Worm (Caenorhabditis elegans) whole organism, early embryonic: ENCODE data around the gene ptc-3.

ENCODE experiments used
- B0310.2 ChIP-seq: sonication (generic microtip); optimal IDR thresholded peaks from 2 replicates; lab custom pipeline; 2016; ENCODE audit warnings: mild to moderate bottlenecking, missing genetic modification characterization, missing compliant biosample characterization
- F13C5.2 ChIP-seq: sonication (generic microtip); optimal IDR thresholded peaks from 2 replicates; lab custom pipeline; 2017; ENCODE audit warnings: mild to moderate bottlenecking, missing genetic modification characterization, inconsistent platforms, missing compliant biosample characterization
- ama-1 ChIP-seq: fragments of 150-350 bp; optimal IDR thresholded peaks from 2 replicates; lab custom pipeline; 2014
- flt-1 ChIP-seq: fragments of 200-800 bp; sonication (Bioruptor generic); IDR thresholded peaks from 2 replicates; pipeline ENCODE4 v1.3.6; 2022; ENCODE audit warnings: missing genetic modification characterization, missing compliant biosample characterization
- sea-1 ChIP-seq: fragments of 200-800 bp; sonication (Bioruptor generic); conservative IDR thresholded peaks from 2 replicates; pipeline ENCODE4 v1.3.6; 2022; ENCODE audit warnings: missing genetic modification characterization, missing compliant biosample characterization
- tbx-37 ChIP-seq: fragments of 200-800 bp; sonication (Bioruptor generic); conservative IDR thresholded peaks from 2 replicates; pipeline ENCODE4 v1.3.6; 2022; ENCODE audit warnings: missing genetic modification reagents, missing genetic modification characterization, missing compliant biosample characterization
- tra-4 ChIP-seq: sonication (generic microtip); optimal IDR thresholded peaks from 2 replicates; lab custom pipeline; 2017; ENCODE audit warnings: missing genetic modification characterization, missing compliant biosample characterization

ce11 chrII:2864229-2864628 lies 11.8 kb upstream of the ptc-3 start, which contains the start of gene Y110A2AL.5:
- TF ChIP-seq B0310.2 (tag; lab: Kevin White, UChicago) (no peak), ama-1 (no peak), tbx-37 (no peak), F13C5.2 (tag; lab: Kevin White, UChicago) (no peak), sea-1 (GFP tag; lab: Robert Waterston, UW) (no peak), flt-1 (GFP tag; lab: Robert Waterston, UW) (no peak), tra-4 (no peak)
